Worm (Caenorhabditis elegans) whole organism, L1 larva: Measurements from ENCODE around the gene str-139.

ENCODE experiments used
- blmp-1 ChIP-seq: fragments of 150-350 bp; optimal IDR thresholded peaks from 2 replicates; lab custom pipeline; 2014; ENCODE audit warnings: missing biosample characterization, missing genetic modification characterization
- ceh-82 ChIP-seq, 3 experiments: fragments of 150-350 bp in 1 of 3; sonication (generic microtip) in 2 of 3; optimal IDR thresholded peaks; 2 replicates each; lab custom pipeline; 2014 to 2017; ENCODE audit warnings: missing biosample characterization in 3 of 3, missing genetic modification characterization in 3 of 3
- ceh-90 ChIP-seq: sonication (generic microtip); optimal IDR thresholded peaks from 2 replicates; lab custom pipeline; 2016; ENCODE audit warnings: missing genetic modification characterization, missing compliant biosample characterization
- grh-1 ChIP-seq: fragments of 200-800 bp; sonication (Bioruptor generic); IDR thresholded peaks from 2 replicates; pipeline ENCODE4 v1.3.6; 2022; ENCODE audit warnings: missing genetic modification reagents, missing genetic modification characterization, missing compliant biosample characterization
- nhr-237 ChIP-seq: fragments of 150-350 bp; optimal IDR thresholded peaks from 2 replicates; lab custom pipeline; 2014; ENCODE audit warnings: missing biosample characterization, missing genetic modification characterization
- nhr-28 ChIP-seq: fragments of 150-350 bp; optimal IDR thresholded peaks from 2 replicates; lab custom pipeline; 2014; ENCODE audit warnings: missing biosample characterization, missing genetic modification characterization
- nhr-77 ChIP-seq: fragments of 150-350 bp; optimal IDR thresholded peaks from 2 replicates; lab custom pipeline; 2014; ENCODE audit warnings: missing biosample characterization, missing genetic modification characterization
- snpc-4 ChIP-seq: fragments of 150-350 bp; optimal IDR thresholded peaks from 2 replicates; lab custom pipeline; 2014; ENCODE audit warnings: missing biosample characterization, missing genetic modification characterization
- sptf-1 ChIP-seq: fragments of 150-350 bp; optimal IDR thresholded peaks from 2 replicates; lab custom pipeline; 2014; ENCODE audit warnings: missing biosample characterization, missing genetic modification characterization
- swsn-7 ChIP-seq: sonication (generic microtip); optimal IDR thresholded peaks from 2 replicates; lab custom pipeline; 2016; ENCODE audit warnings: missing genetic modification characterization, missing compliant biosample characterization

DNA sequence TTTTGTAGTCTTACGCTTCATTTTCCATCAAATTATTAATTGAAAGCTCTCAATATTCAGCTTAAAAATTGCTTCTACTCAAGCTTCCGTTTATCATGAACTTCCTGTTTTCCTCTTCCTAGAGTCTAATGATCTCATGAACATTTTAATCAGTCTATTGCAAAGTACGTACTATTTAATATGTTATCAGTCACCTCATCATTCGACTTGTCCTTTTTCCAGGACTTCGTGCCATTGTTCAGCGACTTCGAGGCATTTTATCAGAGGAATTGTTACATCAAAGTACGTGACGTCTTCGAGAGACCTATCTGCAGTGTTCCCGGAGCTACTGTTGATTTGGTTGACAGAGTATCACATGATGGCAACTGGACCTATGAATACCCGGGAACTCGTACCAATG lies 42.2 kb downstream of the str-139 start:
- no peak for TF ChIP-seq sptf-1 (tag; lab: Kevin White, UChicago)
- TF ChIP-seq nhr-77 (tag; lab: Kevin White, UChicago): no peak
- no peak for TF ChIP-seq swsn-7 (tag; lab: Kevin White, UChicago)
- no peak for TF ChIP-seq grh-1 (GFP tag; lab: Robert Waterston, UW)
- TF ChIP-seq nhr-237 (tag; lab: Kevin White, UChicago): no peak
- no peak for TF ChIP-seq nhr-28 (tag; lab: Kevin White, UChicago)
- TF ChIP-seq ceh-90 (tag; lab: Kevin White, UChicago): no peak
- TF ChIP-seq ceh-82 (tag; optimal IDR thresholded peaks at IDR 0.05; lab: Kevin White, UChicago): no peak
- TF ChIP-seq blmp-1 (tag; lab: Kevin White, UChicago): no peak
- TF ChIP-seq snpc-4 (tag; lab: Kevin White, UChicago): no peak
